Worm (Caenorhabditis elegans): ENCODE data around the gene F39H12.3.
A peak's percentile ranks its signal among the peaks of the same experiment; 100 is the strongest.

The F39H12.3 gene

DNA sequence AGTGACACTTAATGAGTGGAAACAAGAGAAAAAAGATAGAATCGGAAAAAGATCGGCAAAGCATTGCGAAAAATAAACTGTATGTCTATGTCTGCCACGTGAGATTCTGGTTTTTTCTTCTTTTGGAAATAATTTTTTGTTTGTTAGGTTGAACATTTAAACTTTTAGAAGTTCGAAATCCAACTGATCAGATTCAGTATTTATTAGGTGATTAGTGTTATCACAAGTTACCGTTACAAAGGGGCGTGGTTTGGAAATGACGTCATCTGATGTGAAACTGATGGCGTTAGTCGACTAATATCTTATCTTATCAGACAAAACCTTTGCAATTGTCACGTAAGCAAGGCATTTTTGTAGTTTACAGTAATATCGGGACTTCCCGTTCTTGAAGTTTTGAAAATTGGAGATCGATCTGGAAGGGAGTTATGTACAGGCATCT, 23.0 kb upstream of the F39H12.3 start:
- TF ChIP-seq pag-3 (tag; optimal IDR thresholded peaks at IDR 0.05; ENCODE audit: borderline replicate concordance, insufficient read depth) = no peak
- TF ChIP-seq ceh-8 (GFP tag; optimal IDR thresholded peaks at IDR 0.05) = no peak
- TF ChIP-seq skn-1 (tag; optimal IDR thresholded peaks at IDR 0.05) = no peak
- no peak for TF ChIP-seq efl-1 (optimal IDR thresholded peaks at IDR 0.05)
- peak in 1 of 2 experiments; percentile 50 for TF ChIP-seq efl-1 (GFP tag; optimal IDR thresholded peaks at IDR 0.05 in 1 of 2)
- TF ChIP-seq egl-27 (tag; optimal IDR thresholded peaks at IDR 0.05) = peak in 1 of 2 experiments; percentile 34
- TF ChIP-seq elt-3 (tag; optimal IDR thresholded peaks at IDR 0.05) = peak in 5 of 6 experiments; percentile 83 to 98 (median 97)
- TF ChIP-seq mdl-1 (tag; optimal IDR thresholded peaks at IDR 0.05) = peak in 1 of 2 experiments; percentile 42
- peak; percentile 58 for TF ChIP-seq nhr-19 (GFP tag; conservative IDR thresholded peaks at IDR 0.05)
- no peak for TF ChIP-seq aly-2 (tag; optimal IDR thresholded peaks at IDR 0.05)
- no peak for TF ChIP-seq C34B4.2 (tag; optimal IDR thresholded peaks at IDR 0.05)
- peak; percentile 79 for TF ChIP-seq grh-1 (GFP tag; IDR thresholded peaks at IDR 0.05)
- TF ChIP-seq lin-39 (tag; optimal IDR thresholded peaks at IDR 0.05) = no peak
- TF ChIP-seq alr-1 (tag; optimal IDR thresholded peaks at IDR 0.05; ENCODE audit: borderline replicate concordance) = no peak
- TF ChIP-seq C16A3.4 (tag; optimal IDR thresholded peaks at IDR 0.05) = peak; percentile 35
- peak; percentile 97 for TF ChIP-seq nhr-85 (tag)
- no peak for TF ChIP-seq nhr-76 (tag; optimal IDR thresholded peaks at IDR 0.05)
- TF ChIP-seq tbx-2 (tag; optimal IDR thresholded peaks at IDR 0.05) = peak; percentile 75
- peak; percentile 73 for TF ChIP-seq ztf-4 (tag; optimal IDR thresholded peaks at IDR 0.05)
- TF ChIP-seq nhr-90 (tag; optimal IDR thresholded peaks at IDR 0.05; ENCODE audit: poor library complexity) = peak; percentile 70
- TF ChIP-seq mef-2 (tag; optimal IDR thresholded peaks at IDR 0.05) = no peak
- no peak for TF ChIP-seq isw-1 (GFP tag; IDR thresholded peaks at IDR 0.05)
- TF ChIP-seq lin-35 (GFP tag; optimal IDR thresholded peaks at IDR 0.05) = peak in 1 of 2 experiments; percentile 57
- TF ChIP-seq nhr-28 (tag; optimal IDR thresholded peaks at IDR 0.05) = no peak
- TF ChIP-seq nhr-77 (tag; optimal IDR thresholded peaks at IDR 0.05) = no peak
- TF ChIP-seq nhr-71 (tag; optimal IDR thresholded peaks at IDR 0.05) = peak; percentile 77
- TF ChIP-seq nhr-47 (tag; optimal IDR thresholded peaks at IDR 0.05) = peak; percentile 46
- no peak for TF ChIP-seq ceh-63 (GFP tag; optimal IDR thresholded peaks at IDR 0.05)
- TF ChIP-seq lir-3 (tag; optimal IDR thresholded peaks at IDR 0.05; ENCODE audit: poor library complexity) = peak; percentile 2
- TF ChIP-seq blmp-1 (tag; optimal IDR thresholded peaks at IDR 0.05) = peak; percentile 62
- TF ChIP-seq lin-14 (GFP tag; optimal IDR thresholded peaks at IDR 0.05) = peak; percentile 68
- TF ChIP-seq nhr-20 (tag; optimal IDR thresholded peaks at IDR 0.05) = peak; percentile 73
- TF ChIP-seq elt-2 (tag; optimal IDR thresholded peaks at IDR 0.05) = no peak
- no peak for TF ChIP-seq zag-1 (tag; optimal IDR thresholded peaks at IDR 0.05)
- TF ChIP-seq unc-30 (tag; optimal IDR thresholded peaks at IDR 0.05) = no peak
- TF ChIP-seq hpl-2 (GFP tag; optimal IDR thresholded peaks at IDR 0.05) = no peak
- no peak for TF ChIP-seq F16B12.6 (tag; optimal IDR thresholded peaks at IDR 0.05)
- peak; percentile 67 for TF ChIP-seq snu-23 (GFP tag; optimal IDR thresholded peaks at IDR 0.05)
- TF ChIP-seq aha-1 (tag; optimal IDR thresholded peaks at IDR 0.05) = peak; percentile 35
- TF ChIP-seq hlh-17 (GFP tag; optimal IDR thresholded peaks at IDR 0.05; ENCODE audit: borderline replicate concordance) = no peak
- no peak for TF ChIP-seq fkh-4 (tag; optimal IDR thresholded peaks at IDR 0.05; ENCODE audit: borderline replicate concordance)
- no peak for TF ChIP-seq tlp-1 (tag; optimal IDR thresholded peaks at IDR 0.05)

DNA sequence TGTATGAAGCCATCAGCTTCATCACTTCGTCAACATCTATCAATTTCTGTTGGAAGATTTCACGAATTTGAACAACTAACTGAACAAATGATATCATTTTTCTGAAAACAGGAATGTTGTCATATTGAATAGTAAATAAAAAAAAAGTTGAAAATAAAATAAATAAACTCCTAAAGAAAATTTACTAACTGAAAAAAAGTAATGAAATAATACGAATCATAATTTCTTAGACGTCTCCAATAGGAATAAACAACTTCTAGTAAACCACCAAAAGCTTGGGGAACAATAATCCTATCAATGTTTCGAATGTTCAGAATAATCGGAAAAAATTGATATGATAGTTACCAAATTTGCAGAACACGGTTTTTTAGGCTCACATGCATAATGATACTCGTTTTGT, 22.2 kb upstream of the F39H12.3 start, which contains the start of gene cdo-1:
TSS of gene cdo-1 (minus strand) at position 101 of the 400 bp plus-strand sequence.
- TF ChIP-seq zip-4 (GFP tag; optimal IDR thresholded peaks at IDR 0.05) (no peak), blmp-1 (tag; optimal IDR thresholded peaks at IDR 0.05) (no peak), ama-1 (optimal IDR thresholded peaks at IDR 0.05) (no peak), alr-1 (tag; optimal IDR thresholded peaks at IDR 0.05; ENCODE audit: borderline replicate concordance) (no peak), sptf-1 (tag; optimal IDR thresholded peaks at IDR 0.05) (no peak), nhr-77 (tag; optimal IDR thresholded peaks at IDR 0.05) (no peak), nhr-11 (tag; optimal IDR thresholded peaks at IDR 0.05) (no peak), mep-1 (tag; optimal IDR thresholded peaks at IDR 0.05) (no peak), fos-1 (tag; optimal IDR thresholded peaks at IDR 0.05) (no peak), tlp-1 (tag; optimal IDR thresholded peaks at IDR 0.05) (no peak), hpl-2 (GFP tag; optimal IDR thresholded peaks at IDR 0.05) (no peak)
